Fruit fly (Drosophila melanogaster): ENCODE results near the gene form3.

The form3 gene

dm6 chr3L:7157713-7158112 is 63.1 kb downstream of the form3 start, which contains the start of gene CG8620:
Gene CG8620, plus strand, starts transcription at chr3L:7158099.
- TF ChIP-seq Rel (GFP tag; optimal IDR thresholded peaks at IDR 0.05) (no peak), Rel (tag; optimal IDR thresholded peaks at IDR 0.05) (peak; percentile 31), Vsx2 (GFP tag; optimal IDR thresholded peaks at IDR 0.05; ENCODE audit: partially characterized antibody) (no peak)

- no peak for TF ChIP-seq Mio (GFP tag; optimal IDR thresholded peaks at IDR 0.05)
- peak; percentile 93 for TF ChIP-seq Dfd (GFP tag; optimal IDR thresholded peaks at IDR 0.05)
Measured at dm6 chr3L:7161310-7161709, 66.7 kb downstream of the form3 start.

- no peak for TF ChIP-seq sage (GFP tag; optimal IDR thresholded peaks at IDR 0.05)
- TF ChIP-seq Mio (GFP tag; optimal IDR thresholded peaks at IDR 0.05), result no peak
- TF ChIP-seq Rel (GFP tag; optimal IDR thresholded peaks at IDR 0.05), result no peak
- TF ChIP-seq Rel (tag; optimal IDR thresholded peaks at IDR 0.05), result no peak
- no peak for TF ChIP-seq Abd-B (GFP tag; optimal IDR thresholded peaks at IDR 0.05)
- TF ChIP-seq GATAd (GFP tag; optimal IDR thresholded peaks at IDR 0.05), result no peak
Measured at dm6 chr3L:7161924-7162323, 67.3 kb downstream of the form3 start.

Measured in whole organism, wandering third instar larva.